Worm (Caenorhabditis elegans): Measurements from ENCODE around the gene nep-13.

- TF ChIP-seq ztf-25 (GFP tag; IDR thresholded peaks at IDR 0.05) = no peak
- TF ChIP-seq tbx-9 (tag; optimal IDR thresholded peaks at IDR 0.05; ENCODE audit: borderline replicate concordance) = no peak
- TF ChIP-seq snpc-4 (GFP tag; optimal IDR thresholded peaks at IDR 0.05) = no peak
- TF ChIP-seq snpc-4 (tag; optimal IDR thresholded peaks at IDR 0.05) = no peak
- TF ChIP-seq ama-1 (optimal IDR thresholded peaks at IDR 0.05) = no peak
- TF ChIP-seq ama-1 (GFP tag; optimal IDR thresholded peaks at IDR 0.05) = no peak
- no peak for TF ChIP-seq F39B2.1 (GFP tag; IDR thresholded peaks at IDR 0.05)
- TF ChIP-seq lag-1 (GFP tag; IDR thresholded peaks at IDR 0.05) = no peak
- no peak for TF ChIP-seq lir-1 (GFP tag; conservative IDR thresholded peaks at IDR 0.05)
- no peak for TF ChIP-seq ztf-6 (GFP tag; IDR thresholded peaks at IDR 0.05)
- TF ChIP-seq sptf-2 (GFP tag; optimal IDR thresholded peaks at IDR 0.05) = no peak
- TF ChIP-seq nfyb-1 (GFP tag; IDR thresholded peaks at IDR 0.05) = no peak
These were observed 2.1 kb downstream of the nep-13 start, which contains the start of gene scl-15 for ce11 chrII:3284558-3284957.
